In the genomic region with DNA sequence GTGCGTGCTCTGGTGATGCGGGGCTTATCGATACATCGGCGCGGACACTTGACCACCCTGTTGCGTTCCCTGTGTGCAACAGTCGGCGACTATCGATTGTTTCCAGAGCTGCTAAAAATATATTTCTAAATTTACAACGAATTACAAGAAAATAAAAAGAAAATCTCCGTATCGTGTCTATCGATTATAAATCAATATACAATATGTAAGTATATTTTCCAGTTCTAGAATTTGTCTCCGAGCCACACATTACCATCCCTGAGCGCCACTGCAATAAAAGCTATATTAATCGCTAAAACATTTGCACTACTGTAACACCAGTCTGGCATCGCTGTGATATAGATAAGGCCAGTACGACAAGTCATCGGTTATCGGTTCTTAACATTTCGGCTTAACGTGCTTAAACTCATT, we compare ENCODE assay signal across 4 fruit fly cellular contexts.
TF ChIP-seq lines count a peak whose summit lies in the region.

TSS of gene Kat60 (minus strand) at position 13 of the 411 bp plus-strand sequence.
TSS of gene Mms19 (plus strand) at position 347 of the 411 bp plus-strand sequence.

TF ChIP-seq in whole organism, adult, 20 proteins besides CTCF, POLR2A, EP300 and RAD21 (continued from another document):
- TF ChIP-seq tj (GFP tag; optimal IDR thresholded peaks at IDR 0.05; lab: Kevin White, UChicago) (peak; percentile 76), bab1 (GFP tag; optimal IDR thresholded peaks at IDR 0.05; lab: Kevin White, UChicago) (peak; percentile 32), CG14711 (tag; optimal IDR thresholded peaks at IDR 0.05; lab: Kevin White, UChicago) (peak; percentile 91)

TF ChIP-seq in whole organism, embryonic, 481 proteins besides CTCF, POLR2A, EP300 and RAD21 (continued from another document and continues in another):
- TF ChIP-seq cad (GFP tag; optimal IDR thresholded peaks at IDR 0.05; lab: Kevin White, UChicago) (no peak), Ravus (GFP tag; IDR thresholded peaks at IDR 0.05; lab: Robert Waterston, UW) (peak; percentile 8; the same call in 1 of the 2 replicates), odd (GFP tag; optimal IDR thresholded peaks at IDR 0.05; lab: Kevin White, UChicago) (no peak), ftz-f1 (GFP tag; optimal IDR thresholded peaks at IDR 0.05; lab: Kevin White, UChicago) (no peak), Mad (GFP tag; optimal IDR thresholded peaks at IDR 0.05; lab: Kevin White, UChicago) (peak; percentile 73), CG17385 (GFP tag; optimal IDR thresholded peaks at IDR 0.05; lab: Kevin White, UChicago) (no peak), CG3838 (GFP tag; optimal IDR thresholded peaks at IDR 0.05; lab: Kevin White, UChicago) (peak; percentile 78), sd (tag; optimal IDR thresholded peaks at IDR 0.05; lab: Kevin White, UChicago) (no peak), crc (GFP tag; optimal IDR thresholded peaks at IDR 0.05; lab: Kevin White, UChicago) (no peak), ssp (GFP tag; IDR thresholded peaks at IDR 0.05; lab: Robert Waterston, UW) (peak; percentile 76), dpn (GFP tag; optimal IDR thresholded peaks at IDR 0.05; lab: Kevin White, UChicago) (peak; percentile 76), Hand (GFP tag; optimal IDR thresholded peaks at IDR 0.05; lab: Kevin White, UChicago) (no peak), D19A (tag; optimal IDR thresholded peaks at IDR 0.05; lab: Kevin White, UChicago) (no peak), row (GFP tag; IDR thresholded peaks at IDR 0.05; lab: Robert Waterston, UW) (peak; percentile 95), CG9817 (tag; optimal IDR thresholded peaks at IDR 0.05; lab: Kevin White, UChicago) (peak; percentile 68), zf30C (GFP tag; optimal IDR thresholded peaks at IDR 0.05; lab: Kevin White, UChicago) (no peak), CG11696 (GFP tag; IDR thresholded peaks at IDR 0.05; lab: Robert Waterston, UW) (no peak), CG12104 (GFP tag; optimal IDR thresholded peaks at IDR 0.05; lab: Kevin White, UChicago) (peak; percentile 48), en (GFP tag; optimal IDR thresholded peaks at IDR 0.05; lab: Kevin White, UChicago) (peak; percentile 43), CG31224 (GFP tag; IDR thresholded peaks at IDR 0.05; lab: Robert Waterston, UW) (peak; percentile 59), CG31388 (GFP tag; optimal IDR thresholded peaks at IDR 0.05; lab: Kevin White, UChicago) (peak; percentile 44), slbo (GFP tag; IDR thresholded peaks at IDR 0.05; lab: Robert Waterston, UW) (peak; percentile 85; the same call in 1 of the 2 replicates), wor (GFP tag; IDR thresholded peaks at IDR 0.05; lab: Robert Waterston, UW) (peak; percentile 22; the same call in 1 of the 2 replicates), CG4360 (GFP tag; IDR thresholded peaks at IDR 0.05; lab: Robert Waterston, UW) (no peak), CG32772 (GFP tag; IDR thresholded peaks at IDR 0.05; lab: Robert Waterston, UW) (peak; percentile 64), CG43689 (GFP tag; IDR thresholded peaks at IDR 0.05; lab: Robert Waterston, UW) (no peak), Dek (tag; optimal IDR thresholded peaks at IDR 0.05; lab: Kevin White, UChicago) (no peak), CG17829 (tag; optimal IDR thresholded peaks at IDR 0.05; lab: Kevin White, UChicago) (peak; percentile 66), CG1602 (GFP tag; optimal IDR thresholded peaks at IDR 0.05; lab: Kevin White, UChicago) (peak; percentile 61), pzg (GFP tag; optimal IDR thresholded peaks at IDR 0.05; lab: Kevin White, UChicago) (peak; percentile 88), CG30020 (tag; optimal IDR thresholded peaks at IDR 0.05; lab: Kevin White, UChicago) (peak; percentile 80), CG42726 (GFP tag; IDR thresholded peaks at IDR 0.05; lab: Robert Waterston, UW; ENCODE audit: partially characterized antibody) (peak; percentile 97), nau (GFP tag; optimal IDR thresholded peaks at IDR 0.05; lab: Kevin White, UChicago) (no peak), CG11723 (GFP tag; optimal IDR thresholded peaks at IDR 0.05; lab: Kevin White, UChicago) (peak; percentile 34), eve (GFP tag; optimal IDR thresholded peaks at IDR 0.05; lab: Kevin White, UChicago) (peak in 1 of 2 experiments; percentile 57), Stat92E (GFP tag; optimal IDR thresholded peaks at IDR 0.05; lab: Kevin White, UChicago) (peak in 1 of 3 experiments; percentile 68), dm (GFP tag; optimal IDR thresholded peaks at IDR 0.05; lab: Kevin White, UChicago) (peak; percentile 59), Hr3 (GFP tag; optimal IDR thresholded peaks at IDR 0.05; lab: Kevin White, UChicago) (peak; percentile 62), sens-2 (GFP tag; IDR thresholded peaks at IDR 0.05; lab: Robert Waterston, UW) (no peak), CG12219 (GFP tag; optimal IDR thresholded peaks at IDR 0.05; lab: Kevin White, UChicago) (no peak), CG16779 (GFP tag; IDR thresholded peaks at IDR 0.05; lab: Robert Waterston, UW) (no peak)

TF ChIP-seq in whole organism, prepupa, 60 proteins besides CTCF, POLR2A, EP300 and RAD21 (continued from another document):
- TF ChIP-seq achi (GFP tag; optimal IDR thresholded peaks at IDR 0.05; lab: Kevin White, UChicago), result peak; percentile 48
- peak; percentile 64 for TF ChIP-seq Sox15 (GFP tag; optimal IDR thresholded peaks at IDR 0.05; lab: Kevin White, UChicago)
- peak; percentile 77 for TF ChIP-seq Ets21C (GFP tag; optimal IDR thresholded peaks at IDR 0.05; lab: Kevin White, UChicago)
- peak; percentile 40 for TF ChIP-seq CG11902 (GFP tag; optimal IDR thresholded peaks at IDR 0.05; lab: Kevin White, UChicago)
- TF ChIP-seq CG32006 (GFP tag; optimal IDR thresholded peaks at IDR 0.05; lab: Kevin White, UChicago), result no peak
- peak; percentile 65 for TF ChIP-seq CG10631 (GFP tag; optimal IDR thresholded peaks at IDR 0.05; lab: Kevin White, UChicago)
- peak; percentile 80 for TF ChIP-seq CG31627 (GFP tag; optimal IDR thresholded peaks at IDR 0.05; lab: Kevin White, UChicago)
- peak; percentile 16 for TF ChIP-seq CG34406 (GFP tag; optimal IDR thresholded peaks at IDR 0.05; lab: Kevin White, UChicago)
- TF ChIP-seq lz (GFP tag; optimal IDR thresholded peaks at IDR 0.05; lab: Kevin White, UChicago), result peak; percentile 77
- TF ChIP-seq pdm3 (GFP tag; optimal IDR thresholded peaks at IDR 0.05; lab: Kevin White, UChicago), result peak; percentile 68
- TF ChIP-seq Eip75B (GFP tag; optimal IDR thresholded peaks at IDR 0.05; lab: Kevin White, UChicago), result peak; percentile 55
- TF ChIP-seq Hr39 (GFP tag; optimal IDR thresholded peaks at IDR 0.05; lab: Kevin White, UChicago), result peak; percentile 80
- peak; percentile 88 for TF ChIP-seq svp (GFP tag; lab: Kevin White, UChicago)
- TF ChIP-seq Gug (GFP tag; IDR thresholded peaks at IDR 0.05; lab: Robert Waterston, UW), result 0 out of 2 replicates have a peak, but pooled peaks have one; percentile 23
- peak; percentile 57 for TF ChIP-seq CG3032 (tag; optimal IDR thresholded peaks at IDR 0.05; lab: Kevin White, UChicago)
- TF ChIP-seq vri (GFP tag; optimal IDR thresholded peaks at IDR 0.05; lab: Kevin White, UChicago), result peak; percentile 62
- TF ChIP-seq CG6808 (GFP tag; optimal IDR thresholded peaks at IDR 0.05; lab: Kevin White, UChicago), result no peak

TF ChIP-seq in whole organism, wandering third instar larva, 38 proteins besides CTCF, POLR2A, EP300 and RAD21 (continued from another document):
- TF ChIP-seq pan (optimal IDR thresholded peaks at IDR 0.05; lab: Kevin White, UChicago) (no peak), Dfd (GFP tag; optimal IDR thresholded peaks at IDR 0.05; lab: Kevin White, UChicago) (no peak), sv (GFP tag; optimal IDR thresholded peaks at IDR 0.05; lab: Kevin White, UChicago) (peak; percentile 60), Dif (GFP tag; optimal IDR thresholded peaks at IDR 0.05; lab: Kevin White, UChicago; ENCODE audit: partially characterized antibody) (no peak), OdsH (GFP tag; optimal IDR thresholded peaks at IDR 0.05; lab: Kevin White, UChicago) (peak; percentile 48), dsf (GFP tag; optimal IDR thresholded peaks at IDR 0.05; lab: Kevin White, UChicago; ENCODE audit: borderline replicate concordance) (peak; percentile 55), br (GFP tag; optimal IDR thresholded peaks at IDR 0.05; lab: Kevin White, UChicago) (peak; percentile 51), Jra (GFP tag; optimal IDR thresholded peaks at IDR 0.05; lab: Kevin White, UChicago) (peak; percentile 89), Sp1 (GFP tag; optimal IDR thresholded peaks at IDR 0.05; lab: Kevin White, UChicago) (peak; percentile 48), brk (GFP tag; optimal IDR thresholded peaks at IDR 0.05; lab: Kevin White, UChicago) (no peak), Myc (optimal IDR thresholded peaks at IDR 0.05; lab: Kevin White, UChicago) (peak; percentile 95), CG9705 (GFP tag; optimal IDR thresholded peaks at IDR 0.05; lab: Kevin White, UChicago) (peak; percentile 40), Mio (GFP tag; optimal IDR thresholded peaks at IDR 0.05; lab: Kevin White, UChicago) (no peak), Rel (GFP tag; optimal IDR thresholded peaks at IDR 0.05; lab: Kevin White, UChicago) (no peak), Rel (tag; optimal IDR thresholded peaks at IDR 0.05; lab: Kevin White, UChicago) (peak; percentile 6), tai (GFP tag; optimal IDR thresholded peaks at IDR 0.05; lab: Kevin White, UChicago) (no peak)
